Fruit fly (Drosophila melanogaster): ENCODE results near the gene Hsp60A.
A peak's percentile ranks its signal among the peaks of the same experiment; 100 is the strongest.

Gene Hsp60A

dm6 chrX:11109670-11110069, 1.4 kb downstream of the Hsp60A start:
- TF ChIP-seq Hr78 (GFP tag; optimal IDR thresholded peaks at IDR 0.05) = peak in 1 of 2 experiments; percentile 51
- TF ChIP-seq Side (GFP tag; optimal IDR thresholded peaks at IDR 0.05) = no peak

- TF ChIP-seq chinmo (GFP tag; IDR thresholded peaks at IDR 0.05; ENCODE audit: partially characterized antibody) = 0 out of 4 replicates have a peak, but pooled peaks have one; percentile 6
- TF ChIP-seq CG31365 (tag; optimal IDR thresholded peaks at IDR 0.05) = peak; percentile 97
- TF ChIP-seq Elba2 (GFP tag; optimal IDR thresholded peaks at IDR 0.05) = peak; percentile 90
- TF ChIP-seq Oli (tag; optimal IDR thresholded peaks at IDR 0.05) = no peak
- no peak for TF ChIP-seq E2f1 (GFP tag; IDR thresholded peaks at IDR 0.05)
- peak; percentile 42 for TF ChIP-seq Med (GFP tag)
- TF ChIP-seq CG34376 (GFP tag; optimal IDR thresholded peaks at IDR 0.05) = no peak
- peak; percentile 45 for TF ChIP-seq CG18011 (GFP tag; optimal IDR thresholded peaks at IDR 0.05)
- TF ChIP-seq Dfd (GFP tag; optimal IDR thresholded peaks at IDR 0.05) = peak in 1 of 2 experiments; percentile 9
- TF ChIP-seq Pdp1 (GFP tag; optimal IDR thresholded peaks at IDR 0.05) = peak in 1 of 2 experiments; percentile 76
- no peak for TF ChIP-seq az2 (GFP tag; optimal IDR thresholded peaks at IDR 0.05)
- no peak for TF ChIP-seq CG10462 (GFP tag; optimal IDR thresholded peaks at IDR 0.05)
- TF ChIP-seq insv (GFP tag; optimal IDR thresholded peaks at IDR 0.05) = peak in 1 of 2 experiments; percentile 76
- TF ChIP-seq cg (GFP tag; optimal IDR thresholded peaks at IDR 0.05) = peak; percentile 60
- peak; percentile 50 for TF ChIP-seq CG15479 (GFP tag; optimal IDR thresholded peaks at IDR 0.05)
- TF ChIP-seq CG8924 (tag; optimal IDR thresholded peaks at IDR 0.05) = peak; percentile 28
Measured at dm6 chrX:11123561-11123960, 15.3 kb downstream of the Hsp60A start.

dm6 chrX:11124126-11124748, 16.0 kb downstream of the Hsp60A start, which contains the start of gene CG11122:
Gene CG11122, minus strand, starts transcription at chrX:11124726.
- TF ChIP-seq crol (GFP tag; IDR thresholded peaks at IDR 0.05) (peak; percentile 91), MBD-R2 (GFP tag; IDR thresholded peaks at IDR 0.05) (0 out of 2 replicates have a peak, but pooled peaks have one; percentile 26), Dref (GFP tag; IDR thresholded peaks at IDR 0.05) (peak; percentile 69), nom (GFP tag; optimal IDR thresholded peaks at IDR 0.05) (peak; percentile 50), CG10321 (GFP tag; IDR thresholded peaks at IDR 0.05) (peak; percentile 39; the same call in 1 of the 2 replicates), Elba2 (GFP tag; optimal IDR thresholded peaks at IDR 0.05) (peak; percentile 84), cg (GFP tag; optimal IDR thresholded peaks at IDR 0.05) (peak; percentile 66), phol (tag; optimal IDR thresholded peaks at IDR 0.05) (peak; percentile 58), onecut (GFP tag; IDR thresholded peaks at IDR 0.05) (peak; percentile 87), Bgb (GFP tag; IDR thresholded peaks at IDR 0.05; ENCODE audit: partially characterized antibody) (peak; percentile 74), CG10431 (GFP tag; optimal IDR thresholded peaks at IDR 0.05) (no peak), Jarid2 (GFP tag; optimal IDR thresholded peaks at IDR 0.05) (no peak), Adf1 (GFP tag; IDR thresholded peaks at IDR 0.05) (peak; percentile 10; the same call in 1 of the 2 replicates), bbx (GFP tag; IDR thresholded peaks at IDR 0.05; ENCODE audit: partially characterized antibody) (peak; percentile 25), psq (GFP tag; optimal IDR thresholded peaks at IDR 0.05) (no peak), Deaf1 (tag; optimal IDR thresholded peaks at IDR 0.05) (peak; percentile 64), NfI (GFP tag; optimal IDR thresholded peaks at IDR 0.05) (no peak), MESR4 (GFP tag; optimal IDR thresholded peaks at IDR 0.05) (peak; percentile 49)
